Worm (Caenorhabditis elegans): ENCODE results near the gene cha-1.

Gene cha-1

DNA sequence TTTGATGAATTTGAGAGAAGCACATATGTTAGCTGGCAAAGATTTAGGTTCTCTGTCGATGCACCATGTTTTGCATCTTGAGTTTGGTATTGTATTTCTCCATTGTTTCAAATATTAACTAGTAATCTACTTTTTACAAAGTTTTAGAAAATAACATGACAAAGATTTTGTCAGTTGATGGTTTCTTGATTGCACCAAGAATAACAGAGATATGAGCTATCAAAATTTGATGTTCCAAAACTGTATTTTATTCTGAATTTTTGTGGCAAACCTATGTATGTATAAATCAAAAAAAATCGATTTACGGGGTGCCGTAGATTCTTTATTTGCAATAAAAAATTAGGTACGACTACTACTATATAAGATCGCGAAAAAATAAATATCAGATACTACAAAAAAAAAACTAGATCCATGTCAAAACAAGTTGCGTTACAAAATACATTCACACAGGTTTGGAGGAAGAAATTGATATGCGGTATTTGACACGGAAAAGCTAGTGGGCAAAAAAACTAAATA is 20.4 kb upstream of the cha-1 start:
- no peak for TF ChIP-seq nhr-76 (tag; optimal IDR thresholded peaks at IDR 0.05)
- no peak for TF ChIP-seq lin-32 (GFP tag; optimal IDR thresholded peaks at IDR 0.05)
- no peak for TF ChIP-seq zip-8 (tag; optimal IDR thresholded peaks at IDR 0.05)
- no peak for TF ChIP-seq cnd-1 (tag; optimal IDR thresholded peaks at IDR 0.05)
- no peak for TF ChIP-seq unc-62 (GFP tag; optimal IDR thresholded peaks at IDR 0.05)
- no peak for TF ChIP-seq tbx-8 (GFP tag; optimal IDR thresholded peaks at IDR 0.05)
- TF ChIP-seq flh-1 (GFP tag; optimal IDR thresholded peaks at IDR 0.05) = no peak
- TF ChIP-seq pha-4 (tag; optimal IDR thresholded peaks at IDR 0.05) = no peak
- TF ChIP-seq blmp-1 (tag; optimal IDR thresholded peaks at IDR 0.05) = no peak
- no peak for TF ChIP-seq ceh-83 (GFP tag; optimal IDR thresholded peaks at IDR 0.05)
- no peak for TF ChIP-seq M03D4.4 (tag; optimal IDR thresholded peaks at IDR 0.05)
- TF ChIP-seq lsy-2 (tag; optimal IDR thresholded peaks at IDR 0.05) = no peak
- no peak for TF ChIP-seq unc-39 (tag; optimal IDR thresholded peaks at IDR 0.05)
- no peak for TF ChIP-seq bed-3 (GFP tag; optimal IDR thresholded peaks at IDR 0.05)
- no peak for TF ChIP-seq nhr-2 (tag; optimal IDR thresholded peaks at IDR 0.05)
- TF ChIP-seq ham-2 (GFP tag; optimal IDR thresholded peaks at IDR 0.05) = no peak
- no peak for TF ChIP-seq mep-1 (tag; optimal IDR thresholded peaks at IDR 0.05)
- TF ChIP-seq ceh-43 (GFP tag; optimal IDR thresholded peaks at IDR 0.05) = no peak
- no peak for TF ChIP-seq mab-5 (tag; optimal IDR thresholded peaks at IDR 0.05)

DNA sequence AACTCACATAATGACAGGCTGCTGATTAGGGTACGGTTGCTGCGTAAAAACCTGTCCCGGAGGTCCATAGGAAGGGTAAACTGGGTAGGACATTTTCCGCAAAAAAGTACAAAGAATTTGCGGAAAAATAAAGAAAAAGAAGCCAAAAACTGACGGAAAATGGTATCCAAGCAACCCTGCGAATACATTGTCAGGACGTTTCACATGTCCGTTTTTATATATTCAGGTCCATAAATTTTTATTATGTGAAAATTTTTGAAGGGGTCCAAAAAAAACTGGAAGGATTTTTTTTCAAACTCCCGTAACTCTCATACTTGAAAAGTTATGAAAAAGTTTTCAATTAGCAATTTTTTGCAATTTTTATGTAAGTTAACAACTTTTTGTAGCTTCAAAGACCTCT is 17.7 kb upstream of the cha-1 start, which contains the start of gene CC8.3:
Gene CC8.3, minus strand, starts transcription at position 101 of the 400 bp plus-strand sequence.
- no peak for TF ChIP-seq ceh-39 (tag; optimal IDR thresholded peaks at IDR 0.05)
- no peak for TF ChIP-seq unc-120 (tag; optimal IDR thresholded peaks at IDR 0.05; ENCODE audit: poor library complexity, severe bottlenecking)
- no peak for TF ChIP-seq flh-1 (GFP tag; optimal IDR thresholded peaks at IDR 0.05)
- no peak for TF ChIP-seq elt-1 (tag; optimal IDR thresholded peaks at IDR 0.05; ENCODE audit: borderline replicate concordance, insufficient read depth)
- TF ChIP-seq nhr-76 (tag; optimal IDR thresholded peaks at IDR 0.05) = no peak
- TF ChIP-seq nhr-237 (tag; optimal IDR thresholded peaks at IDR 0.05) = no peak
- no peak for TF ChIP-seq nhr-28 (tag; optimal IDR thresholded peaks at IDR 0.05)
- TF ChIP-seq elt-3 (tag; optimal IDR thresholded peaks at IDR 0.05) = no peak
- TF ChIP-seq ceh-43 (GFP tag; optimal IDR thresholded peaks at IDR 0.05) = no peak
- no peak for TF ChIP-seq mls-2 (tag; optimal IDR thresholded peaks at IDR 0.05)
- TF ChIP-seq ces-1 (GFP tag; optimal IDR thresholded peaks at IDR 0.05) = no peak
- TF ChIP-seq mep-1 (tag; optimal IDR thresholded peaks at IDR 0.05) = no peak
- no peak for TF ChIP-seq lsy-2 (tag; optimal IDR thresholded peaks at IDR 0.05)
- TF ChIP-seq zip-8 (tag; optimal IDR thresholded peaks at IDR 0.05) = no peak
- no peak for TF ChIP-seq ham-2 (GFP tag; optimal IDR thresholded peaks at IDR 0.05)
- no peak for TF ChIP-seq ztf-11 (tag; optimal IDR thresholded peaks at IDR 0.05)
- no peak for TF ChIP-seq blmp-1 (tag; optimal IDR thresholded peaks at IDR 0.05)
- no peak for TF ChIP-seq lin-32 (GFP tag; optimal IDR thresholded peaks at IDR 0.05)
- TF ChIP-seq unc-62 (GFP tag; optimal IDR thresholded peaks at IDR 0.05) = no peak
- TF ChIP-seq sem-2 (GFP tag; optimal IDR thresholded peaks at IDR 0.05) = no peak

DNA sequence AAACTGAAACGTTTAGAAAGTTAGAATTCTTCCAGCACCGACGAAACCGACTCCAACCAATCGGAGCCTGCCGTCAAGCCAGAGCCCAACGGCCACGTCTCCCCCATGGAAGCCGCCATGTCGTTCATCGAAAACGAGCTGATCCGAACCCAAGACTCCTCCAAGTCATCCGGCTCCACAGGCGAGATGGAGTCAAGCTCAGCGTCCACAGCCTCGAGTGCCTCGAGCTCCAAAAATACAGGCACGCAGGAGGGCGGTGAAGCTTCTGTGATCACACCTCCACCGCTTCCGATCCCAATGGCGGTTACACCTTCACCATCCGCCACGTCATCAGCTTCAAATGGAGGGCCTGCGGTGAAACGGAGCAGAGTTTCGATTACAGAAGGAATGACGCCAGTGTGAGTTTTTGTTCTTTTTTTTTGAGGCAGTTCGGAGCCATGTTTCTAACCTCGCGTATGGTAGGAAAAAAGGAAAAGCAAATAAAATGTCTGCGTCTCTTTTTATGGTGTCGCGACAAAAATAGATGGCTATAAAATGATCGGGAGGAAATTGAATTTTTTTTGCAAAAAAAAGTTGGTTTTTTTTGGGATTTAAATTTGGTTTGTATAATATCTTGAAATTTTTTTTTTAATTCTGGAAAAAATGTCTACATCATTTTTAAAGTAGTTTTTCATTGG is 13.9 kb upstream of the cha-1 start:
- TF ChIP-seq zip-8 (tag; optimal IDR thresholded peaks at IDR 0.05) (no peak), blmp-1 (tag; optimal IDR thresholded peaks at IDR 0.05) (no peak), lin-13 (tag; optimal IDR thresholded peaks at IDR 0.05) (no peak), hlh-1 (tag; optimal IDR thresholded peaks at IDR 0.05) (no peak), ceh-43 (GFP tag; optimal IDR thresholded peaks at IDR 0.05) (no peak), nhr-12 (tag; optimal IDR thresholded peaks at IDR 0.05) (no peak), mep-1 (tag; optimal IDR thresholded peaks at IDR 0.05) (no peak), flh-1 (GFP tag; optimal IDR thresholded peaks at IDR 0.05) (no peak)

DNA sequence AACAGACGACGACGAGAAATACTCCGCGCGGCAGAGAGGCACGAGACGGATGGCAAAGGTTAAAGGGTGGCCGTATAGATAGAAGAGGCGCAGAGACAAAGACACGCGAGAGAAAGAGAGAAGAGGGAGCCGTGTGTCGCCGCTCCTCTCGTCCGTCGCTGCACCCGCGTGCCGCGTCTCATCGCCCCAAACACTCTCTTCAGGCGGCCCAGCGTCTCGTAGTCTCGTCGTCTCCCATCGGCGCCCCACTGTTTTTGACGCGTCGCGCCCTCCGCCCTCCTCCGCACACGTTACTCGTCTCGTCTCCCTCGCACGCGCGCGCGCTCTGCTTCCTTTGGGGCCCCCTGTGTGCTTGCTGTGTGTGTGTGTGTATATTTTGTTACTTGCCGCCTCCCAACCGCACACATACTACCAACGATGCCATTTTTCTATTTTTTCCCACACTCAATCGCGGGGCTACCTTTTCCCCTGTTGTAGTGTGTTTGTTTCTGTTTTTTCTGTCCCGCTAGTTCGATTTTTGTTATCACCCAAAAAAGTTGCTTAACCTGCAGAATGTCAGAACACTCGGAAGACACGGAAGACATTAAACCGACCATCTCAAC is 12.1 kb upstream of the cha-1 start, which contains the start of gene madf-9:
Gene madf-9, plus strand, starts transcription at position 552 of the 602 bp plus-strand sequence.
- TF ChIP-seq nhr-28 (tag; optimal IDR thresholded peaks at IDR 0.05) = no peak
- peak; percentile 51 for TF ChIP-seq pha-4 (tag; optimal IDR thresholded peaks at IDR 0.05)
- TF ChIP-seq drap-1 (GFP tag; optimal IDR thresholded peaks at IDR 0.05) = peak; percentile 42
- no peak for TF ChIP-seq elt-3 (tag; optimal IDR thresholded peaks at IDR 0.05)
- peak; percentile 32 for TF ChIP-seq mls-2 (tag; optimal IDR thresholded peaks at IDR 0.05)
- peak; percentile 51 for TF ChIP-seq nhr-237 (tag; optimal IDR thresholded peaks at IDR 0.05)
- peak; percentile 34 for TF ChIP-seq flh-1 (GFP tag; optimal IDR thresholded peaks at IDR 0.05)
- TF ChIP-seq bed-3 (GFP tag; optimal IDR thresholded peaks at IDR 0.05) = no peak
- no peak for TF ChIP-seq unc-62 (GFP tag; optimal IDR thresholded peaks at IDR 0.05)
- TF ChIP-seq sptf-1 (tag; optimal IDR thresholded peaks at IDR 0.05) = peak; percentile 56
